Worm (Caenorhabditis elegans) whole organism, early embryonic: ENCODE results near the gene B0218.7.

ENCODE experiments used
- B0310.2 ChIP-seq: sonication (generic microtip); optimal IDR thresholded peaks from 2 replicates; lab custom pipeline; 2016; ENCODE audit warnings: mild to moderate bottlenecking, missing genetic modification characterization, missing compliant biosample characterization
- F13C5.2 ChIP-seq: sonication (generic microtip); optimal IDR thresholded peaks from 2 replicates; lab custom pipeline; 2017; ENCODE audit warnings: mild to moderate bottlenecking, missing genetic modification characterization, inconsistent platforms, missing compliant biosample characterization
- aly-1 ChIP-seq: sonication (generic microtip); optimal IDR thresholded peaks from 2 replicates; lab custom pipeline; 2016; ENCODE audit warnings: missing genetic modification characterization, missing compliant biosample characterization
- ama-1 ChIP-seq: fragments of 150-350 bp; optimal IDR thresholded peaks from 2 replicates; lab custom pipeline; 2014
- ceh-13 ChIP-seq: fragments of 200-800 bp; sonication (Bioruptor generic); optimal IDR thresholded peaks from 2 replicates; lab custom pipeline; 2018; ENCODE audit warnings: mild to moderate bottlenecking, missing genetic modification characterization, missing compliant biosample characterization
- ceh-36 ChIP-seq: sonication (generic microtip); optimal IDR thresholded peaks from 2 replicates; lab custom pipeline; 2016; ENCODE audit warnings: missing genetic modification characterization, inconsistent platforms, missing compliant biosample characterization
- ets-7 ChIP-seq: sonication (generic microtip); optimal IDR thresholded peaks from 2 replicates; lab custom pipeline; 2016; ENCODE audit warnings: missing genotype, missing genetic modification characterization, missing compliant biosample characterization
- flt-1 ChIP-seq: fragments of 200-800 bp; sonication (Bioruptor generic); IDR thresholded peaks from 2 replicates; pipeline ENCODE4 v1.3.6; 2022; ENCODE audit warnings: missing genetic modification characterization, missing compliant biosample characterization
- hmbx-1 ChIP-seq: sonication (generic microtip); optimal IDR thresholded peaks from 2 replicates; lab custom pipeline; 2016; ENCODE audit warnings: mild to moderate bottlenecking, missing genetic modification characterization, missing compliant biosample characterization
- hmg-4 ChIP-seq: fragments of 200-800 bp; sonication (Bioruptor generic); optimal IDR thresholded peaks from 2 replicates; lab custom pipeline; 2018; ENCODE audit warnings: mild to moderate bottlenecking, missing genetic modification characterization, missing compliant biosample characterization
- hnd-1 ChIP-seq: sonication (generic microtip); optimal IDR thresholded peaks from 2 replicates; lab custom pipeline; 2016; ENCODE audit warnings: missing genetic modification characterization, missing compliant biosample characterization
- pes-1 ChIP-seq: fragments of 200-800 bp; sonication (Bioruptor generic); IDR thresholded peaks from 2 replicates; pipeline ENCODE4 v1.3.6; 2022; ENCODE audit warnings: missing genetic modification reagents, missing genetic modification characterization, missing compliant biosample characterization
- scrt-1 ChIP-seq: fragments of 200-800 bp; sonication (Bioruptor generic); IDR thresholded peaks from 2 replicates; pipeline ENCODE4 v1.3.6; 2022; ENCODE audit warnings: missing genetic modification characterization, missing compliant biosample characterization
- sea-1 ChIP-seq: fragments of 200-800 bp; sonication (Bioruptor generic); conservative IDR thresholded peaks from 2 replicates; pipeline ENCODE4 v1.3.6; 2022; ENCODE audit warnings: missing genetic modification characterization, missing compliant biosample characterization
- tbx-11 ChIP-seq: fragments of 200-800 bp; sonication (Bioruptor generic); IDR thresholded peaks from 2 replicates; pipeline ENCODE4 v1.3.6; 2022; ENCODE audit warnings: missing genetic modification characterization, missing compliant biosample characterization
- tbx-37 ChIP-seq: fragments of 200-800 bp; sonication (Bioruptor generic); conservative IDR thresholded peaks from 2 replicates; pipeline ENCODE4 v1.3.6; 2022; ENCODE audit warnings: missing genetic modification reagents, missing genetic modification characterization, missing compliant biosample characterization
- tra-4 ChIP-seq: sonication (generic microtip); optimal IDR thresholded peaks from 2 replicates; lab custom pipeline; 2017; ENCODE audit warnings: missing genetic modification characterization, missing compliant biosample characterization

B0218.7 gene

DNA sequence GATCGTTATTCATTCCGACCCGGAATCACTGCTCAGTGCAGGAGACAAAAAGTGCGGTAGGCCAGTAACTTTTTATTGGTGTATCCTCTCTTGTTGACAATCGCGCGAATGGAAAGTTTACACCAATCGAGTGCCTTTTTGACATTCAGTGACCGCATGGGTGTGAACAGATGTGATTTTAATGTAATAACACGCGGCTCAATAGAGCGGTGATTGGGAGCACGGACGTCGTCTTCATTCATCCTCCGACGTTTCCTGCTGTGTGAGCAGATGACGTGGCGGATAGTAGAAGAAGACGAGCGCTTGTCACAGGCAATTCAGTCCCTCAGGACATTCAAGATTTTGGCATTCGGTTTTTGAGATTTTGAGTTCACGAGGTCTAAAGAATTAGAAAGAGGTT lies 16.7 kb upstream of the B0218.7 start:
- TF ChIP-seq hmbx-1 (tag; lab: Kevin White, UChicago) (no peak), ceh-36 (tag; lab: Kevin White, UChicago) (no peak), F13C5.2 (no peak), hmg-4 (no peak), pes-1 (GFP tag; lab: Robert Waterston, UW) (no peak), aly-1 (tag; lab: Kevin White, UChicago) (no peak), tra-4 (tag; lab: Kevin White, UChicago) (no peak)

DNA sequence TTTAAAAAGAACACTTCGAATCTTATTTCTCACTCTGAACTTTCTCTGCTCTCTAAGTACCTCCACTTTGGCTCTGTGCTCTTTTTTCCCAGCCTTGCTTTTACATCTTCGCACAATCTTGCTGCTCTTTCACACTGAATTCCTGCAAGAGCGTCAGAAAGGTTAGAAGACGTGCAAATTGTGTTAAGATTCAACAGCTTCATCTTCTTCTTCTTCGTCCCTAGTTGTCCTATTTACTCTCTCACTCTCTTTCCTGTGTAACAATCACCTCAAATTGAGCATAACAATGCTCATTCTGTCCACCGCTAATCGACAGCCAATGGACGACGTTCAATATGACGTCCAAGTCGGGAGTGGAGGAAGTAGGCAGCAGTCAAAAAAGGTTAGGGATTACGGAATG lies 15.6 kb upstream of the B0218.7 start:
- TF ChIP-seq ceh-13 (GFP tag; lab: Kevin White, UChicago) (no peak), hmg-4 (no peak), aly-1 (tag; lab: Kevin White, UChicago) (no peak), scrt-1 (GFP tag; lab: Robert Waterston, UW) (no peak), hnd-1 (tag; lab: Kevin White, UChicago) (no peak), flt-1 (GFP tag; lab: Robert Waterston, UW) (no peak), B0310.2 (tag; lab: Kevin White, UChicago) (no peak), pes-1 (GFP tag; lab: Robert Waterston, UW) (no peak), F13C5.2 (no peak), ceh-36 (tag; lab: Kevin White, UChicago) (no peak), sea-1 (GFP tag; lab: Robert Waterston, UW) (no peak), tra-4 (tag; lab: Kevin White, UChicago) (no peak), ets-7 (tag; lab: Kevin White, UChicago) (no peak), tbx-37 (GFP tag; lab: Robert Waterston, UW) (no peak), tbx-11 (GFP tag; lab: Robert Waterston, UW) (no peak), ama-1 (lab: Kevin White, UChicago) (no peak), hmbx-1 (tag; lab: Kevin White, UChicago) (no peak)

DNA sequence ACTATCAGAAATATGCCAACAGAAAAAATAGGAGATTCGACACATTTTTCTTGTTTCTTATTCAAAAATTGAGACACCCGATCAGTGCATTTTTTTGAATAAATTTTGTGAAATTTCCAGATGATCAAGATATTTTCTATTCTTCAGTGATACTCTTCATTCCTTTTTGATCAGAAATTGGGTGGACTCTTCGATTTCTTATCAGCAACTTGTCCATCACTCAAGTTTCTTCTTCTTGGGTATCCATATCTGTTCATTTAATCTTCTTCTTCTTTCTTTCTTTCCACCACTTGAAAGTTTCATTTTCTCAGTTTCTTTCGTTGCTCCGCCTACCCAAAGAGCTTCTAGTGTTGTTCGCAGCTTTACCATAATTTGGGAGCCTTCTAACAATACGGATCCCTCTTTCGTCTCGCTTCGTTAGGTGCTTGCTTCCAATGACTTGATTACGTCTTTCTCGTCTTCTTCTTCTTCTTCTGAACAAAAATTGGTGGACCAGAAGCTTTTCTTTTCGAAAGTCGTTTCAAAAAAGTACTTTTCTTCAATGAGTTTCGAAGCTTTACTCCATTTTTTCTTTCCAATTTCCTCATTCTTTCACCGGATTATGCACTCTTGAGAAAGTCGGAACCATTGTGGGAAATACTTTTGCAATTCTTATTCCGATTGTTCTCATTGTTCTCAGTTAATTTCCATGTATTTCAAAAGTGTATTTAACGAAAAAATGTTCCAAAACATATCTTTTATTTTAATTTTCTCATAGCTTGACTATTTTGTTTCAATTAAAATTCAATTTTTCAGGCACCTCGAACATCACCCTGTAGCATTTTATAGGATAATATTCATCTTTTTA lies 10.1 kb upstream of the B0218.7 start, which contains the start of gene pct-1:
Gene pct-1 (plus strand): TSS at position 797 of the 847 bp plus-strand sequence.
- TF ChIP-seq sea-1 (GFP tag; lab: Robert Waterston, UW) (no peak), tbx-37 (GFP tag; lab: Robert Waterston, UW) (no peak), hmbx-1 (tag; lab: Kevin White, UChicago) (no peak)

ce11 chrIV:8174792-8175191 lies 8.9 kb upstream of the B0218.7 start:
- TF ChIP-seq sea-1 (GFP tag; lab: Robert Waterston, UW) (no peak), scrt-1 (GFP tag; lab: Robert Waterston, UW) (no peak), ceh-36 (tag; lab: Kevin White, UChicago) (no peak), tbx-37 (GFP tag; lab: Robert Waterston, UW) (no peak), ceh-13 (GFP tag; lab: Kevin White, UChicago) (no peak), aly-1 (tag; lab: Kevin White, UChicago) (no peak), tra-4 (tag; lab: Kevin White, UChicago) (no peak)

DNA sequence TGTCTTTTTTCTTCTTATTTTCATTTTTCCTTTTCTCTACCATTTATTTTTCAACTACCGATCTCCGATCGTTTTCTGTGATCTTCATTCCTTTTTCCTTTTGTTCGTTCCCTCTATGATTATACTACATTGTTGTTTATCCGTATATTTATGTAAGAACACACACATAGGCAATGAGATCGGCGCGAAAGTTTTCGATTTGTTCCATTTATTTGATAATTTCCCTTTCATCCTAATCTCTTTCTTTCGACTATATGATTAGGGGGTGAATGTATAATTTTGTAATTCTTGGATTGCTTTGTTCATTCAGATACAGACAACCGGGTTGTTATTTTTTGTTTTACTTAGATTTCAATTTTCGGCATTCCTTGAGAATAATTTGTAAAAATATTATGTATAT lies 7.8 kb upstream of the B0218.7 start:
- TF ChIP-seq hmbx-1 (tag; lab: Kevin White, UChicago) (no peak), flt-1 (GFP tag; lab: Robert Waterston, UW) (no peak), ceh-36 (tag; lab: Kevin White, UChicago) (no peak), ceh-13 (GFP tag; lab: Kevin White, UChicago) (no peak), tra-4 (tag; lab: Kevin White, UChicago) (no peak), F13C5.2 (no peak), aly-1 (tag; lab: Kevin White, UChicago) (no peak), tbx-11 (GFP tag; lab: Robert Waterston, UW) (no peak), hmg-4 (no peak), pes-1 (GFP tag; lab: Robert Waterston, UW) (no peak), ets-7 (tag; lab: Kevin White, UChicago) (no peak), tbx-37 (GFP tag; lab: Robert Waterston, UW) (no peak), ama-1 (lab: Kevin White, UChicago) (no peak), hnd-1 (tag; lab: Kevin White, UChicago) (no peak)

DNA sequence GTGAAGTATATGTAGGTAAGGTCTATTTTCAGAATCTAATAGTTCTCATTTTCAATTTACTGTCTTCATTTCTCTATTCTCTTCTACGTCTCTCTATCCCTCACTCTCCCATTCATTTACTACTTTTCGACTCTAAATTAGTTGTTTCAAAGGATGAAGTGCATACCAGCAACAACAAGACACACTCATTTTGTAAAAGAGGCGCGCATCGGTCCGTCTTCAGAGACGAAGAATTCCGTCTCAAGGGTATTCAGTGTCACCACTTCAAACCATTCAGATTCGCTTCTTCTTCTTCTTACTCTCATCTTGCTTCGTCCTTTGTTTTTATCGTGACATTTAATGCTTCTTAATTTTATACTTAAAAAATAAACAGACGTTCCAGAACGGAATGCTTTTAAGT lies 5.5 kb upstream of the B0218.7 start:
- no peak for TF ChIP-seq tra-4 (tag; lab: Kevin White, UChicago)
- TF ChIP-seq ceh-36 (tag; lab: Kevin White, UChicago) = no peak
- no peak for TF ChIP-seq aly-1 (tag; lab: Kevin White, UChicago)
- TF ChIP-seq tbx-37 (GFP tag; lab: Robert Waterston, UW) = no peak
- no peak for TF ChIP-seq B0310.2 (tag; lab: Kevin White, UChicago)
- no peak for TF ChIP-seq scrt-1 (GFP tag; lab: Robert Waterston, UW)
- no peak for TF ChIP-seq F13C5.2
- TF ChIP-seq hnd-1 (tag; lab: Kevin White, UChicago) = no peak
- TF ChIP-seq ets-7 (tag; lab: Kevin White, UChicago) = no peak
- TF ChIP-seq sea-1 (GFP tag; lab: Robert Waterston, UW) = no peak
- no peak for TF ChIP-seq tbx-11 (GFP tag; lab: Robert Waterston, UW)

- TF ChIP-seq sea-1 (GFP tag; lab: Robert Waterston, UW) = no peak
- no peak for TF ChIP-seq tbx-11 (GFP tag; lab: Robert Waterston, UW)
- TF ChIP-seq F13C5.2 = no peak
- no peak for TF ChIP-seq B0310.2 (tag; lab: Kevin White, UChicago)
Observed at ce11 chrIV:8170264-8170663, 4.4 kb upstream of the B0218.7 start.
